Worm (Caenorhabditis elegans) whole organism, midembryonic: ENCODE results near the gene col-107.

Source experiments
- T22C8.4 ChIP-seq: fragments of 200-800 bp; sonication (Bioruptor generic); IDR thresholded peaks from 2 replicates; pipeline ENCODE4 v1.3.6; 2022; ENCODE audit warnings: missing genetic modification characterization, missing compliant biosample characterization
- med-1 ChIP-seq: sonication (generic microtip); optimal IDR thresholded peaks from 2 replicates; lab custom pipeline; 2017; ENCODE audit warnings: missing genetic modification characterization, mild to moderate bottlenecking, missing compliant biosample characterization, antibody characterized with exemption, missing genetic modification reagents; ENCODE audit not compliant: insufficient read depth
- tab-1 ChIP-seq: fragments of 200-800 bp; sonication (Bioruptor generic); IDR thresholded peaks from 2 replicates; pipeline ENCODE4 v1.3.6; 2022; ENCODE audit warnings: missing genetic modification characterization, missing compliant biosample characterization
- ztf-23 ChIP-seq: fragments of 200-800 bp; sonication (Bioruptor generic); IDR thresholded peaks from 2 replicates; pipeline ENCODE4 v1.3.6; 2022; ENCODE audit warnings: missing genetic modification reagents, missing genetic modification characterization, missing compliant biosample characterization
- ztf-29 ChIP-seq: fragments of 200-800 bp; sonication (Bioruptor generic); IDR thresholded peaks from 2 replicates; pipeline ENCODE4 v1.3.6; 2022; ENCODE audit warnings: missing genetic modification reagents, missing genetic modification characterization, missing compliant biosample characterization

ce11 chrIV:1512944-1513343 lies 35.6 kb upstream of the col-107 start:
- no peak for TF ChIP-seq T22C8.4 (GFP tag; lab: Robert Waterston, UW)
- TF ChIP-seq tab-1 (GFP tag; lab: Robert Waterston, UW), result no peak
- no peak for TF ChIP-seq med-1 (GFP tag; lab: Kevin White, UChicago)
- TF ChIP-seq ztf-23 (GFP tag; lab: Robert Waterston, UW), result no peak
- TF ChIP-seq ztf-29, result no peak
